Fruit fly (Drosophila melanogaster): ENCODE measurements around the gene CG34170.

CG34170 gene

DNA sequence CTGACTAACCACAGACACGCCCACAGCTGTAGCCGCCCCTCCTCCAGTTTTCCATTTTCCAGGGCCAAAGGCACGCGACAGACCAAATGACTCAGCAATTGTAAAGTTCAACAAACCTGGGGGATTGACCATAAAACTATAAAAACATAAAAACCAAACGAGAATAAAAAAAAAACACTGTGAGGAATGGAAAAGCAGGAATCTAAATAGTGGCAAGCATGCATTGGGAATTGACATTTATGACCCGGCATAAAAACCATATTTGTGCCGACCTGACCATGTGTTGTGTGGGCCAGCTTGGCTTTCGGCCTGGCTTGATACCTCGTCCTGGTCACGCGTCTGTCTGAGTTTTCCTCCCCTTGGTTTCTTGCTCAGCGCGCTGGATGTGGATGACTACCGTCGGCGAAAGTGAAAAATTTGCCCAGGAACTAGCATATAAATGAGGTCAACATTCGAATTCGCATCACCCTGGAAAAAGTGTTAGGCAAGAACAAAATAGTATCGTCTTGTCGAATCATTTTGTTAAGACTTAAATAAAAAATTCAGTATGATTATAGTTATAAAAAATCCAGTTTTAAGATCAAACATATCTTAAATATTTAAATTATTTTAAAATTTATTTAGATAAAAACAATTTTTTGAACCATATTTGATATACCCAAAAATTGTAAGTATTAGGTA is 44.8 kb downstream of the CG34170 start:
- TF ChIP-seq Crg-1 (GFP tag; optimal IDR thresholded peaks at IDR 0.05) (no peak), tj (GFP tag; optimal IDR thresholded peaks at IDR 0.05) (no peak), CG7045 (GFP tag; optimal IDR thresholded peaks at IDR 0.05) (no peak), Mnt (GFP tag; optimal IDR thresholded peaks at IDR 0.05) (no peak), CG11617 (GFP tag; optimal IDR thresholded peaks at IDR 0.05) (no peak), CG5204 (GFP tag; optimal IDR thresholded peaks at IDR 0.05) (no peak), Hr96 (GFP tag; optimal IDR thresholded peaks at IDR 0.05) (no peak), CG14711 (tag; optimal IDR thresholded peaks at IDR 0.05) (no peak), Clk (GFP tag; optimal IDR thresholded peaks at IDR 0.05) (no peak), CG12768 (GFP tag; optimal IDR thresholded peaks at IDR 0.05) (no peak), pad (GFP tag; optimal IDR thresholded peaks at IDR 0.05) (no peak), CG33017 (tag; optimal IDR thresholded peaks at IDR 0.05) (no peak), cnc (optimal IDR thresholded peaks at IDR 0.05) (no peak), CG7101 (tag; optimal IDR thresholded peaks at IDR 0.05) (no peak), bab1 (GFP tag; optimal IDR thresholded peaks at IDR 0.05) (no peak), toe (GFP tag; optimal IDR thresholded peaks at IDR 0.05) (no peak), cic (GFP tag; optimal IDR thresholded peaks at IDR 0.05) (no peak), ovo (GFP tag; optimal IDR thresholded peaks at IDR 0.05) (no peak), kay (GFP tag; ENCODE audit: borderline replicate concordance) (no peak), CG1620 (GFP tag; optimal IDR thresholded peaks at IDR 0.05) (no peak)

DNA sequence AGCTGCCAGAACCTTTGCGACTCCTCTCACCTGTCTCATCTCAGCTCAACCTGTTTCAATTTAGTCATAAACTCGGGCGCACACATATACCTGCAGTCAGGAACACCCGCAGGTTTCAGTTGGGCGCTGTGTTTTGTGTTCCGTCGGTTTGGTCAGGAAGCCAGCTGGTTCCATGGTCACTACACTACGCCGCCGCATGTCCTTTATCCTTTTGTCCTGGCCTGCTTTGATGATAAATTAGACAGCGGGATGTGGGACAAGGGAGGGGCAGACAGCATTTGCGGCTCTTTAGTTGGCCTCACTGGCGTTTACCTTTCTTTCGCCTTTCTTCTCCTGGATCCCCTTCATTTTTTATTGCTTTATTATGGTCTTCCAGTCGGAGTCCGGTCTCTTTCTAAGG is 48.3 kb downstream of the CG34170 start:
- TF ChIP-seq Crg-1 (GFP tag; optimal IDR thresholded peaks at IDR 0.05) (no peak), CG11617 (GFP tag; optimal IDR thresholded peaks at IDR 0.05) (no peak), tj (GFP tag; optimal IDR thresholded peaks at IDR 0.05) (no peak), CG7045 (GFP tag; optimal IDR thresholded peaks at IDR 0.05) (no peak)

DNA sequence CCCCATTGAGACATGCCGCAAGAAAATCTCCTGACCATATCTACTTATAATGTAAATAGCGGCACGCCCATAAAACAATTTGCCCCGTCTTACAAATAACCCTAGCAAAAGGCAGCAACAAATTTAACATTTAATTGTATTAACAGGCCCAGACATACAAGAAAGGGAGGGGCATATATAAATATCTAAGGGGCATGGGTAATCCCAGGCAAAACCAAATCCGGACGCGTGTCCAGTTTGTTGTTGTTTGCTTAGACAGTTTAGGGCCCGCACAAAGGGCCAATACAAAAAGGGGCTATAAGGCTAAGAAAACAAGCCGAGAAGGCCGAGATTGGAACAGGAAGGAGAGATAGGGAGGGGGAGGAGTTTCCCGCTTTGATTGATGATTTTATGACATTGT is 49.4 kb downstream of the CG34170 start:
- TF ChIP-seq Hr96 (GFP tag; optimal IDR thresholded peaks at IDR 0.05), result no peak

Measured in whole organism, adult.